Fruit fly (Drosophila melanogaster) whole organism, prepupa: ENCODE results near the gene Kah.
A peak's percentile ranks its signal among the peaks of the same experiment; 100 is the strongest.

Experiments
- CG10631 ChIP-seq: fragments of 200-800 bp; sonication (Bioruptor generic); optimal IDR thresholded peaks from 2 replicates; lab custom pipeline; 2016; ENCODE audit warnings: missing biosample characterization, missing genetic modification characterization
- CG10669 ChIP-seq: fragments of 200-800 bp; sonication (Bioruptor generic); optimal IDR thresholded peaks from 3 replicates; lab custom pipeline; 2018; ENCODE audit warnings: missing biosample characterization, mild to moderate bottlenecking, missing genetic modification characterization, moderate library complexity
- CG11762 ChIP-seq: fragments of 200-800 bp; sonication (Bioruptor generic); optimal IDR thresholded peaks from 3 replicates; lab custom pipeline; 2016; ENCODE audit warnings: missing biosample characterization, missing genetic modification characterization; ENCODE audit not compliant: insufficient read depth
- CG11902 ChIP-seq: fragments of 200-800 bp; sonication (Bioruptor generic); optimal IDR thresholded peaks from 3 replicates; lab custom pipeline; 2016; ENCODE audit warnings: missing biosample characterization, missing genetic modification characterization
- CG15336 ChIP-seq: fragments of 200-800 bp; sonication (Bioruptor generic); IDR thresholded peaks from 2 replicates; pipeline ENCODE4 v1.3.6; 2022; ENCODE audit warnings: missing biosample characterization, missing genetic modification characterization
- CG1621 ChIP-seq: fragments of 200-800 bp; sonication (Bioruptor generic); optimal IDR thresholded peaks from 3 replicates; lab custom pipeline; 2018; ENCODE audit warnings: missing biosample characterization, mild to moderate bottlenecking, missing genetic modification characterization
- CG16779 ChIP-seq: fragments of 200-800 bp; sonication (Bioruptor generic); optimal IDR thresholded peaks from 3 replicates; lab custom pipeline; 2017; ENCODE audit warnings: missing biosample characterization, mild to moderate bottlenecking, missing genetic modification characterization
- CG3032 ChIP-seq: fragments of 200-800 bp; optimal IDR thresholded peaks from 2 replicates; lab custom pipeline; 2019; ENCODE audit warnings: missing biosample characterization, mild to moderate bottlenecking, missing genetic modification characterization, moderate library complexity
- CG31627 ChIP-seq: fragments of 200-800 bp; sonication (Bioruptor generic); optimal IDR thresholded peaks from 3 replicates; lab custom pipeline; 2016; ENCODE audit warnings: missing biosample characterization, missing genetic modification characterization
- CG32006 ChIP-seq: fragments of 200-800 bp; sonication (Bioruptor generic); optimal IDR thresholded peaks from 3 replicates; lab custom pipeline; 2017; ENCODE audit warnings: missing biosample characterization, mild to moderate bottlenecking, missing genetic modification characterization
- CG34406 ChIP-seq: fragments of 200-800 bp; sonication (Bioruptor generic); optimal IDR thresholded peaks from 3 replicates; lab custom pipeline; 2016; ENCODE audit warnings: missing biosample characterization, missing genetic modification characterization
- CG3919 ChIP-seq: fragments of 200-800 bp; sonication (Bioruptor generic); optimal IDR thresholded peaks from 3 replicates; lab custom pipeline; 2016; ENCODE audit warnings: missing biosample characterization, missing genetic modification characterization
- CG4318 ChIP-seq: fragments of 200-800 bp; sonication (Bioruptor generic); optimal IDR thresholded peaks from 3 replicates; lab custom pipeline; 2017; ENCODE audit warnings: missing biosample characterization, mild to moderate bottlenecking, missing genetic modification characterization
- CG6163 ChIP-seq: fragments of 200-800 bp; sonication (Bioruptor generic); IDR thresholded peaks from 3 replicates; pipeline ENCODE4 v1.3.6; 2022; ENCODE audit warnings: missing biosample characterization, missing genetic modification characterization
- CG6276 ChIP-seq: fragments of 200-800 bp; sonication (Bioruptor generic); optimal IDR thresholded peaks from 2 replicates; lab custom pipeline; 2017; ENCODE audit warnings: missing biosample characterization, mild to moderate bottlenecking, missing genetic modification characterization
- CG6792 ChIP-seq: fragments of 200-800 bp; sonication (Bioruptor generic); optimal IDR thresholded peaks from 3 replicates; lab custom pipeline; 2016; ENCODE audit warnings: missing biosample characterization, missing genetic modification characterization
- CG6854 ChIP-seq: fragments of 200-800 bp; sonication (Bioruptor generic); optimal IDR thresholded peaks from 2 replicates; lab custom pipeline; 2017; ENCODE audit warnings: missing biosample characterization, mild to moderate bottlenecking, missing genetic modification characterization
- CG7368 ChIP-seq: fragments of 200-800 bp; sonication (Bioruptor generic); optimal IDR thresholded peaks from 3 replicates; lab custom pipeline; 2016; ENCODE audit warnings: missing biosample characterization, missing genetic modification characterization
- CG8319 ChIP-seq: fragments of 200-800 bp; sonication (Bioruptor generic); optimal IDR thresholded peaks from 3 replicates; lab custom pipeline; 2016; ENCODE audit warnings: missing biosample characterization, missing genetic modification characterization
- CG8632 ChIP-seq: fragments of 200-800 bp; sonication (Bioruptor generic); optimal IDR thresholded peaks from 3 replicates; lab custom pipeline; 2016; ENCODE audit warnings: missing biosample characterization, missing genetic modification characterization
- CG9139 ChIP-seq: fragments of 200-800 bp; sonication (Bioruptor generic); optimal IDR thresholded peaks from 3 replicates; lab custom pipeline; 2017; ENCODE audit warnings: missing biosample characterization, mild to moderate bottlenecking, missing genetic modification characterization
- Eip75B ChIP-seq: fragments of 200-800 bp; sonication (Bioruptor generic); optimal IDR thresholded peaks from 3 replicates; lab custom pipeline; 2016; ENCODE audit warnings: missing biosample characterization, missing genetic modification characterization
- Eip78C ChIP-seq: fragments of 200-800 bp; sonication (Bioruptor generic); peaks from one replicate; lab custom pipeline; 2016; ENCODE audit warnings: missing biosample characterization, missing genetic modification characterization
- Eip93F ChIP-seq: fragments of 200-800 bp; sonication (Bioruptor generic); optimal IDR thresholded peaks from 2 replicates; lab custom pipeline; 2016; ENCODE audit warnings: missing biosample characterization, mild to moderate bottlenecking, missing genetic modification characterization
- Ets21C ChIP-seq: fragments of 200-800 bp; sonication (Bioruptor generic); optimal IDR thresholded peaks from 3 replicates; lab custom pipeline; 2016; ENCODE audit warnings: missing biosample characterization, missing genetic modification characterization
- Hr38 ChIP-seq: sonication (Bioruptor generic); optimal IDR thresholded peaks from 2 replicates; lab custom pipeline; 2016; ENCODE audit warnings: missing biosample characterization, missing genetic modification characterization
- Hr39 ChIP-seq: fragments of 200-800 bp; sonication (Bioruptor generic); optimal IDR thresholded peaks from 2 replicates; lab custom pipeline; 2016; ENCODE audit warnings: missing biosample characterization, missing genetic modification characterization
- Hr4 ChIP-seq: fragments of 200-800 bp; sonication (Bioruptor generic); optimal IDR thresholded peaks from 3 replicates; lab custom pipeline; 2016; ENCODE audit warnings: missing biosample characterization, missing genetic modification characterization
- Lpt ChIP-seq: fragments of 200-800 bp; sonication (Bioruptor generic); optimal IDR thresholded peaks from 3 replicates; lab custom pipeline; 2016; ENCODE audit warnings: missing biosample characterization, missing genetic modification characterization
- Smox ChIP-seq: fragments of 200-800 bp; sonication (Bioruptor generic); optimal IDR thresholded peaks from 3 replicates; lab custom pipeline; 2016; ENCODE audit warnings: missing biosample characterization, missing genetic modification characterization
- Sox102F ChIP-seq: fragments of 200-800 bp; sonication (Bioruptor generic); optimal IDR thresholded peaks from 2 replicates; lab custom pipeline; 2016; ENCODE audit warnings: missing biosample characterization, mild to moderate bottlenecking, missing genetic modification characterization
- Sox14 ChIP-seq: fragments of 200-800 bp; sonication (Bioruptor generic); optimal IDR thresholded peaks from 3 replicates; lab custom pipeline; 2016; ENCODE audit warnings: missing biosample characterization, missing genetic modification characterization
- Sox15 ChIP-seq: fragments of 200-800 bp; sonication (Bioruptor generic); optimal IDR thresholded peaks from 3 replicates; lab custom pipeline; 2016; ENCODE audit warnings: missing biosample characterization, missing genetic modification characterization
- achi ChIP-seq: fragments of 200-800 bp; sonication (Bioruptor generic); optimal IDR thresholded peaks from 3 replicates; lab custom pipeline; 2016; ENCODE audit warnings: missing biosample characterization, missing genetic modification characterization
- acj6 ChIP-seq: fragments of 200-800 bp; sonication (Bioruptor generic); optimal IDR thresholded peaks from 3 replicates; lab custom pipeline; 2016; ENCODE audit warnings: missing biosample characterization, missing genetic modification characterization
- cyc ChIP-seq: fragments of 200-800 bp; sonication (Bioruptor generic); optimal IDR thresholded peaks from 3 replicates; lab custom pipeline; 2016; ENCODE audit warnings: missing biosample characterization, missing genetic modification characterization
- dac ChIP-seq: fragments of 200-800 bp; sonication (Bioruptor generic); optimal IDR thresholded peaks from 2 replicates; lab custom pipeline; 2017; ENCODE audit warnings: missing biosample characterization, mild to moderate bottlenecking, missing genetic modification characterization
- dsx ChIP-seq: fragments of 200-800 bp; optimal IDR thresholded peaks from 3 replicates; lab custom pipeline; 2019; ENCODE audit warnings: missing biosample characterization, mild to moderate bottlenecking, missing genetic modification characterization, moderate library complexity; ENCODE audit not compliant: poor library complexity, severe bottlenecking
- eg ChIP-seq: fragments of 200-800 bp; sonication (Bioruptor generic); IDR thresholded peaks from 3 replicates; pipeline ENCODE4 v1.3.6; 2022; ENCODE audit warnings: missing biosample characterization, missing genetic modification characterization
- esn ChIP-seq: fragments of 200-800 bp; sonication (Bioruptor generic); optimal IDR thresholded peaks from 2 replicates; lab custom pipeline; 2016; ENCODE audit warnings: missing biosample characterization, mild to moderate bottlenecking, missing genetic modification characterization, moderate library complexity
- fd59A ChIP-seq: fragments of 200-800 bp; sonication (Bioruptor generic); optimal IDR thresholded peaks from 2 replicates; lab custom pipeline; 2017; ENCODE audit warnings: missing biosample characterization, mild to moderate bottlenecking, missing genetic modification characterization, missing genetic modification reagents
- fd85E ChIP-seq: fragments of 200-800 bp; sonication (Bioruptor generic); optimal IDR thresholded peaks from 3 replicates; lab custom pipeline; 2016; ENCODE audit warnings: missing biosample characterization, missing genetic modification characterization
- lz ChIP-seq: fragments of 200-800 bp; sonication (Bioruptor generic); optimal IDR thresholded peaks from 3 replicates; lab custom pipeline; 2016; ENCODE audit warnings: missing biosample characterization, missing genetic modification characterization
- net ChIP-seq: fragments of 200-800 bp; sonication (Bioruptor generic); optimal IDR thresholded peaks from 3 replicates; lab custom pipeline; 2016; ENCODE audit warnings: missing biosample characterization, missing genetic modification characterization
- pdm3 ChIP-seq: fragments of 200-800 bp; sonication (Bioruptor generic); optimal IDR thresholded peaks from 3 replicates; lab custom pipeline; 2016; ENCODE audit warnings: missing biosample characterization, missing genetic modification characterization
- spab ChIP-seq: fragments of 200-800 bp; sonication (Bioruptor generic); optimal IDR thresholded peaks from 2 replicates; lab custom pipeline; 2017; ENCODE audit warnings: missing biosample characterization, mild to moderate bottlenecking, missing genetic modification characterization, missing genetic modification reagents
- svp ChIP-seq: fragments of 200-800 bp; sonication (Bioruptor generic); peaks from one replicate; lab custom pipeline; 2016; ENCODE audit warnings: missing biosample characterization, missing genetic modification characterization
- topi ChIP-seq: fragments of 200-800 bp; sonication (Bioruptor generic); optimal IDR thresholded peaks from 3 replicates; lab custom pipeline; 2016; ENCODE audit warnings: missing biosample characterization, missing genetic modification characterization
- vri ChIP-seq: fragments of 200-800 bp; sonication (Bioruptor generic); optimal IDR thresholded peaks from 3 replicates; lab custom pipeline; 2016; ENCODE audit warnings: missing biosample characterization, mild to moderate bottlenecking, missing genetic modification characterization

Gene Kah

dm6 chr3L:554577-554976 is 34.5 kb downstream of the Kah start (continued):
- TF ChIP-seq Hr39 (GFP tag; lab: Kevin White, UChicago) (peak; percentile 23), esn (GFP tag; lab: Kevin White, UChicago) (peak; percentile 61), CG8632 (GFP tag; lab: Kevin White, UChicago) (peak; percentile 16), CG6854 (GFP tag; lab: Kevin White, UChicago) (no peak), spab (GFP tag; lab: Kevin White, UChicago) (peak; percentile 37), CG10669 (GFP tag; lab: Kevin White, UChicago) (peak; percentile 32), Eip78C (GFP tag; lab: Kevin White, UChicago) (peak; percentile 82)

- peak; percentile 89 for TF ChIP-seq achi (GFP tag; lab: Kevin White, UChicago)
- peak; percentile 72 for TF ChIP-seq Hr4 (GFP tag; lab: Kevin White, UChicago)
- TF ChIP-seq pdm3 (GFP tag; lab: Kevin White, UChicago): peak; percentile 93
- peak; percentile 82 for TF ChIP-seq fd85E (GFP tag; lab: Kevin White, UChicago)
- peak; percentile 95 for TF ChIP-seq svp (GFP tag; lab: Kevin White, UChicago)
- peak; percentile 79 for TF ChIP-seq Eip93F (GFP tag; lab: Kevin White, UChicago)
- TF ChIP-seq lz: peak; percentile 91
- TF ChIP-seq CG4318 (GFP tag; lab: Kevin White, UChicago): peak; percentile 46
- peak; percentile 93 for TF ChIP-seq esn (GFP tag; lab: Kevin White, UChicago)
- peak; percentile 74 for TF ChIP-seq CG16779
- TF ChIP-seq CG8632 (GFP tag; lab: Kevin White, UChicago): peak; percentile 93
- TF ChIP-seq Sox14 (GFP tag; lab: Kevin White, UChicago): peak; percentile 91
- TF ChIP-seq CG7368 (GFP tag; lab: Kevin White, UChicago): peak; percentile 95
- peak; percentile 94 for TF ChIP-seq Sox15 (GFP tag; lab: Kevin White, UChicago)
- peak; percentile 74 for TF ChIP-seq CG6276 (GFP tag; lab: Kevin White, UChicago)
- peak; percentile 49 for TF ChIP-seq Lpt
- peak; percentile 90 for TF ChIP-seq CG34406
- TF ChIP-seq vri (GFP tag; lab: Kevin White, UChicago): peak; percentile 89
- peak; percentile 91 for TF ChIP-seq Hr39 (GFP tag; lab: Kevin White, UChicago)
- TF ChIP-seq Eip78C (GFP tag; lab: Kevin White, UChicago): peak; percentile 99
- TF ChIP-seq Eip75B (GFP tag; lab: Kevin White, UChicago): peak; percentile 94
- TF ChIP-seq acj6 (GFP tag; lab: Kevin White, UChicago): peak; percentile 92
- TF ChIP-seq dsx (GFP tag; lab: Kevin White, UChicago): peak; percentile 95
- peak; percentile 90 for TF ChIP-seq Smox (GFP tag; lab: Kevin White, UChicago)
- TF ChIP-seq CG15336 (GFP tag; lab: Robert Waterston, UW): peak; percentile 88
- TF ChIP-seq CG6163 (GFP tag; lab: Robert Waterston, UW): peak; percentile 95
- peak; percentile 96 for TF ChIP-seq CG1621 (tag; lab: Kevin White, UChicago)
- peak; percentile 94 for TF ChIP-seq CG6792 (GFP tag; lab: Kevin White, UChicago)
- peak; percentile 87 for TF ChIP-seq Ets21C
- TF ChIP-seq net (GFP tag; lab: Kevin White, UChicago): peak; percentile 90
- TF ChIP-seq CG11762 (GFP tag; lab: Kevin White, UChicago): peak; percentile 92
- TF ChIP-seq CG10631 (GFP tag; lab: Kevin White, UChicago): peak; percentile 89
- TF ChIP-seq CG8319 (GFP tag; lab: Kevin White, UChicago): peak; percentile 89
- TF ChIP-seq Sox102F: peak; percentile 90
- peak; percentile 76 for TF ChIP-seq CG32006 (GFP tag; lab: Kevin White, UChicago)
- peak; percentile 95 for TF ChIP-seq CG3919
- peak; percentile 92 for TF ChIP-seq topi (GFP tag; lab: Kevin White, UChicago)
- peak; percentile 94 for TF ChIP-seq fd59A (GFP tag; lab: Kevin White, UChicago)
- TF ChIP-seq CG11902: peak; percentile 94
- TF ChIP-seq eg (GFP tag; lab: Robert Waterston, UW): peak; percentile 91
- TF ChIP-seq dac (GFP tag; lab: Kevin White, UChicago): peak; percentile 50
- peak; percentile 91 for TF ChIP-seq spab (GFP tag; lab: Kevin White, UChicago)
- TF ChIP-seq Hr38 (GFP tag; lab: Kevin White, UChicago): no peak
- TF ChIP-seq CG3032 (tag; lab: Kevin White, UChicago): peak; percentile 92
- peak; percentile 89 for TF ChIP-seq CG31627 (GFP tag; lab: Kevin White, UChicago)
- peak; percentile 96 for TF ChIP-seq CG10669 (GFP tag; lab: Kevin White, UChicago)
- TF ChIP-seq CG9139 (GFP tag; lab: Kevin White, UChicago): peak; percentile 96
- TF ChIP-seq cyc (GFP tag; lab: Kevin White, UChicago): peak; percentile 91
These were observed 36.1 kb downstream of the Kah start for dm6 chr3L:552950-553349.
